Worm (Caenorhabditis elegans): ENCODE results near the gene Y9C12A.1.

Y9C12A.1 gene

ce11 chrX:682691-683090, at the start of gene Y9C12A.1:
Y9C12A.1 (minus strand) TSS chrX:682791.
- TF ChIP-seq unc-42 (tag; optimal IDR thresholded peaks at IDR 0.05) (no peak), nfya-1 (tag; optimal IDR thresholded peaks at IDR 0.05) (no peak), ceh-48 (tag; optimal IDR thresholded peaks at IDR 0.05) (no peak), gmeb-2 (tag; optimal IDR thresholded peaks at IDR 0.05) (no peak), hlh-15 (tag; optimal IDR thresholded peaks at IDR 0.05) (no peak), sox-4 (tag; optimal IDR thresholded peaks at IDR 0.05) (no peak), ceh-9 (tag; optimal IDR thresholded peaks at IDR 0.05) (no peak), fkh-10 (GFP tag; optimal IDR thresholded peaks at IDR 0.05) (no peak), hlh-30 (tag; optimal IDR thresholded peaks at IDR 0.05; ENCODE audit: insufficient read depth) (no peak), madf-2 (tag; optimal IDR thresholded peaks at IDR 0.05) (no peak), fax-1 (tag; optimal IDR thresholded peaks at IDR 0.05) (no peak), C38D4.7 (GFP tag; optimal IDR thresholded peaks at IDR 0.05) (no peak), ceh-45 (GFP tag; IDR thresholded peaks at IDR 0.05) (no peak), syd-9 (tag; optimal IDR thresholded peaks at IDR 0.05) (no peak), tbx-2 (tag; optimal IDR thresholded peaks at IDR 0.05) (no peak), hlh-6 (tag; optimal IDR thresholded peaks at IDR 0.05) (no peak), ceh-19 (GFP tag; optimal IDR thresholded peaks at IDR 0.05) (no peak), pax-1 (tag; optimal IDR thresholded peaks at IDR 0.05) (no peak), dve-1 (tag; optimal IDR thresholded peaks at IDR 0.05) (no peak), ceh-30 (tag; optimal IDR thresholded peaks at IDR 0.05) (no peak)

ce11 chrX:729062-729461, 46.5 kb upstream of the Y9C12A.1 start:
- peak; percentile 94 for TF ChIP-seq elt-2 (tag; optimal IDR thresholded peaks at IDR 0.05)
- TF ChIP-seq ceh-2 (tag; optimal IDR thresholded peaks at IDR 0.05) = no peak

- TF ChIP-seq pros-1 (tag; optimal IDR thresholded peaks at IDR 0.05) (peak; percentile 7), nfya-1 (tag; optimal IDR thresholded peaks at IDR 0.05) (peak; percentile 90), C38D4.7 (GFP tag; optimal IDR thresholded peaks at IDR 0.05) (no peak), fax-1 (tag; optimal IDR thresholded peaks at IDR 0.05) (peak; percentile 32), elt-2 (tag; optimal IDR thresholded peaks at IDR 0.05) (peak; percentile 42), npax-4 (tag; optimal IDR thresholded peaks at IDR 0.05) (no peak), ceh-31 (tag; optimal IDR thresholded peaks at IDR 0.05) (peak; percentile 90), ceh-9 (tag; optimal IDR thresholded peaks at IDR 0.05) (no peak), hlh-6 (tag; optimal IDR thresholded peaks at IDR 0.05) (peak; percentile 52), ceh-14 (tag; optimal IDR thresholded peaks at IDR 0.05) (peak; percentile 32), ceh-48 (tag; optimal IDR thresholded peaks at IDR 0.05) (peak; percentile 88), nhr-232 (tag; optimal IDR thresholded peaks at IDR 0.05) (no peak), pha-2 (tag; optimal IDR thresholded peaks at IDR 0.05) (no peak), ref-2 (tag; optimal IDR thresholded peaks at IDR 0.05) (peak; percentile 79), madf-2 (tag; optimal IDR thresholded peaks at IDR 0.05) (no peak), rnt-1 (tag; optimal IDR thresholded peaks at IDR 0.05) (peak; percentile 87), hlh-30 (tag; optimal IDR thresholded peaks at IDR 0.05; ENCODE audit: insufficient read depth) (peak; percentile 60), unc-55 (GFP tag; optimal IDR thresholded peaks at IDR 0.05) (peak; percentile 43), pax-1 (tag; optimal IDR thresholded peaks at IDR 0.05) (peak; percentile 49), unc-42 (tag; optimal IDR thresholded peaks at IDR 0.05) (peak; percentile 95), F13H6.1 (tag; optimal IDR thresholded peaks at IDR 0.05) (peak; percentile 56), ttx-3 (tag; optimal IDR thresholded peaks at IDR 0.05) (no peak), eyg-1 (tag; optimal IDR thresholded peaks at IDR 0.05) (peak; percentile 60), K02D7.2 (tag; optimal IDR thresholded peaks at IDR 0.05) (no peak), sox-2 (GFP tag; IDR thresholded peaks at IDR 0.05) (no peak), pag-3 (tag; optimal IDR thresholded peaks at IDR 0.05; ENCODE audit: borderline replicate concordance) (no peak), C08G9.2 (tag; optimal IDR thresholded peaks at IDR 0.05) (peak; percentile 20), ceh-2 (tag; optimal IDR thresholded peaks at IDR 0.05) (peak; percentile 75), tbx-2 (tag; optimal IDR thresholded peaks at IDR 0.05) (peak; percentile 79), unc-86 (tag; optimal IDR thresholded peaks at IDR 0.05) (no peak), ama-1 (optimal IDR thresholded peaks at IDR 0.05) (no peak), ahr-1 (tag; optimal IDR thresholded peaks at IDR 0.05) (no peak), hlh-8 (tag; optimal IDR thresholded peaks at IDR 0.05) (peak; percentile 69), pqm-1 (tag; optimal IDR thresholded peaks at IDR 0.05) (no peak), gmeb-2 (tag; optimal IDR thresholded peaks at IDR 0.05) (no peak), ceh-34 (tag; optimal IDR thresholded peaks at IDR 0.05) (peak; percentile 85), K09A11.1 (tag; optimal IDR thresholded peaks at IDR 0.05; ENCODE audit: insufficient read depth) (no peak), sdc-2 (tag; optimal IDR thresholded peaks at IDR 0.05) (peak; percentile 90), ceh-18 (tag; optimal IDR thresholded peaks at IDR 0.05) (peak; percentile 23), pha-4 (tag; optimal IDR thresholded peaks at IDR 0.05) (no peak)
These were observed 45.1 kb upstream of the Y9C12A.1 start for ce11 chrX:727737-728136.
